Fruit fly (Drosophila melanogaster) whole organism, prepupa: ENCODE measurements around the gene CG33669.

Source experiments
- CG16779 ChIP-seq: fragments of 200-800 bp; sonication (Bioruptor generic); optimal IDR thresholded peaks from 3 replicates; lab custom pipeline; 2017; ENCODE audit warnings: missing biosample characterization, mild to moderate bottlenecking, missing genetic modification characterization
- CG3919 ChIP-seq: fragments of 200-800 bp; sonication (Bioruptor generic); optimal IDR thresholded peaks from 3 replicates; lab custom pipeline; 2016; ENCODE audit warnings: missing biosample characterization, missing genetic modification characterization
- CG6163 ChIP-seq: fragments of 200-800 bp; sonication (Bioruptor generic); IDR thresholded peaks from 3 replicates; pipeline ENCODE4 v1.3.6; 2022; ENCODE audit warnings: missing biosample characterization, missing genetic modification characterization
- Sox14 ChIP-seq: fragments of 200-800 bp; sonication (Bioruptor generic); optimal IDR thresholded peaks from 3 replicates; lab custom pipeline; 2016; ENCODE audit warnings: missing biosample characterization, missing genetic modification characterization
- cyc ChIP-seq: fragments of 200-800 bp; sonication (Bioruptor generic); optimal IDR thresholded peaks from 3 replicates; lab custom pipeline; 2016; ENCODE audit warnings: missing biosample characterization, missing genetic modification characterization
- dsx ChIP-seq: fragments of 200-800 bp; optimal IDR thresholded peaks from 3 replicates; lab custom pipeline; 2019; ENCODE audit warnings: missing biosample characterization, mild to moderate bottlenecking, missing genetic modification characterization, moderate library complexity; ENCODE audit not compliant: poor library complexity, severe bottlenecking
- svp ChIP-seq: fragments of 200-800 bp; sonication (Bioruptor generic); peaks from one replicate; lab custom pipeline; 2016; ENCODE audit warnings: missing biosample characterization, missing genetic modification characterization
- topi ChIP-seq: fragments of 200-800 bp; sonication (Bioruptor generic); optimal IDR thresholded peaks from 3 replicates; lab custom pipeline; 2016; ENCODE audit warnings: missing biosample characterization, missing genetic modification characterization

- TF ChIP-seq cyc (GFP tag; lab: Kevin White, UChicago), result no peak
- peak; percentile 26 for TF ChIP-seq Sox14
- no peak for TF ChIP-seq dsx
- TF ChIP-seq svp, result no peak
- TF ChIP-seq CG16779 (tag; lab: Kevin White, UChicago), result no peak
- TF ChIP-seq topi, result peak; percentile 16
- peak; percentile 61; the same call in 1 of the 3 replicates for TF ChIP-seq CG6163
- peak; percentile 44 for TF ChIP-seq CG3919 (GFP tag; lab: Kevin White, UChicago)
Observed at dm6 chrX:6356748-6357397, 43.0 kb downstream of the CG33669 start.
